Fruit fly (Drosophila melanogaster): ENCODE results near the gene Prps.

The Prps gene

DNA sequence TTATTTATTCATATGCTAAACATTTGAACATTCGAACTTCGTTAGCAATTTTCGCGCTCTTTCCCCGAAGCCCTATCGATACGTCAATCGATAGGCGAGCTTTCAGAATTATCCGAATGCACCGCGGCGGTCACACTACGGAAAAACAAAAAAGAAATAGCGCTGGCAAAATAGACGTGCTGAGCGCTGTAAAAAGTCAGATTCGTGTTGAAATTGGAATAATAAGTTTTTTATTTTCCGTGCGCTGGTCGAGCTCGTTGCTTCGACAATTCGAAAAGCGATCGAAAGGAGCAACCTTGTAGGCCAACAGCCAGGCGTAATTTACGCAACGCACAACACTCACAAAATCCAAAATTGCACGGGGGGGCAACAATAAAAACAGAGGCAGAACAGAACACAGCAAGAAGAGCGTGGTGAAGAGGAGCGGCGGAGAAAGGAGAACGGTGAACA, 1.7 kb upstream of the Prps start, which contains the start of gene Ubc4 (continued):
- TF ChIP-seq CG11456 (GFP tag; IDR thresholded peaks at IDR 0.05): no peak
- TF ChIP-seq CG6854 (GFP tag; optimal IDR thresholded peaks at IDR 0.05): no peak
- TF ChIP-seq mam (GFP tag; optimal IDR thresholded peaks at IDR 0.05): peak; percentile 26
- no peak for TF ChIP-seq nau (GFP tag; optimal IDR thresholded peaks at IDR 0.05)
- peak; percentile 77 for TF ChIP-seq zen2 (GFP tag; IDR thresholded peaks at IDR 0.05; ENCODE audit: partially characterized antibody)
- TF ChIP-seq gcm (GFP tag; optimal IDR thresholded peaks at IDR 0.05): no peak
- TF ChIP-seq CG15696 (tag; optimal IDR thresholded peaks at IDR 0.05): no peak
- TF ChIP-seq mirr (GFP tag; optimal IDR thresholded peaks at IDR 0.05): no peak
- no peak for TF ChIP-seq CG18619 (GFP tag; optimal IDR thresholded peaks at IDR 0.05)
- no peak for TF ChIP-seq CG30431 (GFP tag; optimal IDR thresholded peaks at IDR 0.05)
- peak; percentile 54 for TF ChIP-seq Ets97D (GFP tag; optimal IDR thresholded peaks at IDR 0.05)
- TF ChIP-seq E2f2 (GFP tag; IDR thresholded peaks at IDR 0.05): peak; percentile 98
- TF ChIP-seq Asciz (GFP tag; optimal IDR thresholded peaks at IDR 0.05): no peak
- TF ChIP-seq CG11093 (GFP tag; IDR thresholded peaks at IDR 0.05): no peak
- TF ChIP-seq zfh2 (GFP tag; optimal IDR thresholded peaks at IDR 0.05): peak; percentile 20
- TF ChIP-seq ac (GFP tag; optimal IDR thresholded peaks at IDR 0.05): no peak
- TF ChIP-seq CG8944 (GFP tag; optimal IDR thresholded peaks at IDR 0.05): no peak
- no peak for TF ChIP-seq abd-A (tag; optimal IDR thresholded peaks at IDR 0.05)
- peak; percentile 52 for TF ChIP-seq nom (GFP tag; optimal IDR thresholded peaks at IDR 0.05)
- peak; percentile 54; the same call in 1 of the 2 replicates for TF ChIP-seq slbo (GFP tag; IDR thresholded peaks at IDR 0.05)
- TF ChIP-seq Drgx (GFP tag; IDR thresholded peaks at IDR 0.05): no peak
- no peak for TF ChIP-seq CG18476 (GFP tag; optimal IDR thresholded peaks at IDR 0.05)
- TF ChIP-seq Mad (GFP tag; optimal IDR thresholded peaks at IDR 0.05): no peak
- no peak for TF ChIP-seq ase (GFP tag; IDR thresholded peaks at IDR 0.05)
- TF ChIP-seq Dll (GFP tag; IDR thresholded peaks at IDR 0.05; ENCODE audit: partially characterized antibody): peak; percentile 87
- no peak for TF ChIP-seq CG3995 (GFP tag; optimal IDR thresholded peaks at IDR 0.05)
- TF ChIP-seq danr (GFP tag; IDR thresholded peaks at IDR 0.05): no peak
- no peak for TF ChIP-seq yki (optimal IDR thresholded peaks at IDR 0.05)
- TF ChIP-seq lmd (GFP tag; IDR thresholded peaks at IDR 0.05): no peak
- peak; percentile 18 for TF ChIP-seq Sin3A (optimal IDR thresholded peaks at IDR 0.05)
- TF ChIP-seq Opbp (GFP tag; IDR thresholded peaks at IDR 0.05; ENCODE audit: partially characterized antibody): peak; percentile 81
- TF ChIP-seq CG10959 (GFP tag; IDR thresholded peaks at IDR 0.05): no peak
- no peak for TF ChIP-seq kah (GFP tag; optimal IDR thresholded peaks at IDR 0.05)
- TF ChIP-seq CG14050 (GFP tag; IDR thresholded peaks at IDR 0.05): no peak
- TF ChIP-seq CG2678 (tag; optimal IDR thresholded peaks at IDR 0.05): no peak
- TF ChIP-seq Hand (GFP tag; optimal IDR thresholded peaks at IDR 0.05): no peak
- TF ChIP-seq CG18599 (GFP tag; optimal IDR thresholded peaks at IDR 0.05): no peak
- peak; percentile 3 for TF ChIP-seq CG34376 (GFP tag; optimal IDR thresholded peaks at IDR 0.05)
- TF ChIP-seq CG4328 (GFP tag; optimal IDR thresholded peaks at IDR 0.05): no peak
- no peak for TF ChIP-seq Poxn (GFP tag; IDR thresholded peaks at IDR 0.05)
- peak; percentile 70 for TF ChIP-seq CG14860 (GFP tag; IDR thresholded peaks at IDR 0.05; ENCODE audit: partially characterized antibody)
- TF ChIP-seq knrl (GFP tag; IDR thresholded peaks at IDR 0.05; ENCODE audit: partially characterized antibody): peak; percentile 83
- peak; percentile 42 for TF ChIP-seq gro (GFP tag; optimal IDR thresholded peaks at IDR 0.05)
- peak; percentile 8 for TF ChIP-seq repo (GFP tag; optimal IDR thresholded peaks at IDR 0.05)
- peak; percentile 78 for TF ChIP-seq CG2116 (GFP tag; optimal IDR thresholded peaks at IDR 0.05)
- TF ChIP-seq grn (GFP tag; optimal IDR thresholded peaks at IDR 0.05): no peak
- no peak for TF ChIP-seq insv (GFP tag; optimal IDR thresholded peaks at IDR 0.05)
- no peak for TF ChIP-seq pros (GFP tag; optimal IDR thresholded peaks at IDR 0.05)
- TF ChIP-seq CG8281 (tag; optimal IDR thresholded peaks at IDR 0.05): no peak
- no peak for TF ChIP-seq prd (optimal IDR thresholded peaks at IDR 0.05)
- TF ChIP-seq prd (GFP tag; IDR thresholded peaks at IDR 0.05): 0 out of 3 replicates have a peak, but pooled peaks have one; percentile 10
- no peak for TF ChIP-seq CG12071 (GFP tag; optimal IDR thresholded peaks at IDR 0.05)

Measured in whole organism, embryonic.